Fruit fly (Drosophila melanogaster) whole organism: Measurements from ENCODE around the gene CG13982.

Source experiments
- CG8478 ChIP-seq: fragments of >200 bp; optimal IDR thresholded peaks from 2 replicates; lab custom pipeline; 2018; ENCODE audit warnings: inconsistent platforms
- Dll ChIP-seq: fragments of >200 bp; optimal IDR thresholded peaks from 2 replicates; lab custom pipeline; 2017
- EcR ChIP-seq, 2 experiments: fragments of >200 bp; optimal IDR thresholded peaks; 2 replicates each; lab custom pipeline; 2017; ENCODE audit warnings: missing biosample characterization in 2 of 2, missing genetic modification characterization in 2 of 2, missing genetic modification reagents in 2 of 2
- psq ChIP-seq: fragments of >200 bp; optimal IDR thresholded peaks from 2 replicates; lab custom pipeline; 2017
- usp ChIP-seq: fragments of >200 bp; optimal IDR thresholded peaks from 2 replicates; lab custom pipeline; 2017; ENCODE audit warnings: missing biosample characterization, missing genetic modification characterization, mixed read lengths

dm6 chr2L:6371025-6371641 is 41.0 kb upstream of the CG13982 start:
- TF ChIP-seq psq (no peak), Dll (no peak), usp (GFP tag; lab: Kevin White, UChicago) (no peak), CG8478 (lab: Kevin White, UChicago) (no peak), EcR (GFP tag; optimal IDR thresholded peaks at IDR 0.05; lab: Kevin White, UChicago) (no peak)
